Worm (Caenorhabditis elegans) whole organism, L4 larva: ENCODE results near the gene R08D7.5.

ENCODE experiments used
- F44E2.7 ChIP-seq: fragments of 200-800 bp; sonication (Bioruptor generic); IDR thresholded peaks from 2 replicates; pipeline ENCODE4 v2.1.2; 2022; ENCODE audit warnings: missing genetic modification characterization, missing compliant biosample characterization
- F49E8.2 ChIP-seq: sonication (generic microtip); optimal IDR thresholded peaks from 2 replicates; lab custom pipeline; 2016; ENCODE audit warnings: missing compliant biosample characterization, mild to moderate bottlenecking, missing genetic modification characterization, borderline replicate concordance
- T20F7.1 ChIP-seq: fragments of 200-800 bp; sonication (Bioruptor generic); optimal IDR thresholded peaks from 2 replicates; lab custom pipeline; 2018; ENCODE audit warnings: mild to moderate bottlenecking, missing genetic modification characterization, missing compliant biosample characterization
- Y5F2A.4 ChIP-seq: fragments of 200-800 bp; sonication (Bioruptor generic); optimal IDR thresholded peaks from 2 replicates; lab custom pipeline; 2018; ENCODE audit warnings: mild to moderate bottlenecking, missing genetic modification characterization, missing compliant biosample characterization
- Y75B8A.6 ChIP-seq: fragments of 200-800 bp; sonication (Bioruptor generic); IDR thresholded peaks from 2 replicates; pipeline ENCODE4 v1.3.6; 2022; ENCODE audit warnings: missing genetic modification reagents, missing genetic modification characterization, missing compliant biosample characterization
- ama-1 ChIP-seq: fragments of 150-350 bp; optimal IDR thresholded peaks from 2 replicates; lab custom pipeline; 2014; ENCODE audit warnings: inconsistent platforms, mixed read lengths
- arid-1 ChIP-seq: fragments of 200-800 bp; sonication (Bioruptor generic); conservative IDR thresholded peaks from 2 replicates; pipeline ENCODE4 v1.3.6; 2022; ENCODE audit warnings: missing genetic modification reagents, missing genetic modification characterization, missing compliant biosample characterization
- dpl-1 ChIP-seq: fragments of 150-350 bp; optimal IDR thresholded peaks from 2 replicates; lab custom pipeline; 2014; ENCODE audit warnings: missing biosample characterization, missing genetic modification reagents, missing genetic modification characterization
- lin-38 ChIP-seq: fragments of 200-800 bp; sonication (Bioruptor generic); IDR thresholded peaks from 2 replicates; pipeline ENCODE4 v1.3.6; 2022; ENCODE audit warnings: missing genetic modification reagents, missing genetic modification characterization, missing compliant biosample characterization
- nhr-10 ChIP-seq: fragments of 150-350 bp; optimal IDR thresholded peaks from 2 replicates; lab custom pipeline; 2014; ENCODE audit warnings: missing biosample characterization, missing genetic modification characterization
- nhr-77 ChIP-seq: fragments of 150-350 bp; optimal IDR thresholded peaks from 2 replicates; lab custom pipeline; 2014; ENCODE audit warnings: missing biosample characterization, missing genetic modification characterization
- unc-39 ChIP-seq: sonication (generic microtip); optimal IDR thresholded peaks from 2 replicates; lab custom pipeline; 2017; ENCODE audit warnings: missing biosample characterization, missing genetic modification characterization
- vab-7 ChIP-seq: fragments of 200-800 bp; sonication (Bioruptor generic); IDR thresholded peaks from 2 replicates; pipeline ENCODE4 v1.3.6; 2022; ENCODE audit warnings: missing genetic modification reagents, missing genetic modification characterization, missing compliant biosample characterization

- TF ChIP-seq unc-39 (no peak), ama-1 (lab: Kevin White, UChicago) (no peak), lin-38 (GFP tag; lab: Robert Waterston, UW) (no peak), arid-1 (GFP tag; lab: Robert Waterston, UW) (no peak), Y75B8A.6 (GFP tag; lab: Robert Waterston, UW) (no peak), F44E2.7 (GFP tag; lab: Robert Waterston, UW) (no peak), nhr-77 (tag; lab: Kevin White, UChicago) (no peak), nhr-10 (tag; lab: Kevin White, UChicago) (no peak), vab-7 (GFP tag; lab: Robert Waterston, UW) (no peak), Y5F2A.4 (GFP tag; lab: Kevin White, UChicago) (no peak), T20F7.1 (GFP tag; lab: Kevin White, UChicago) (no peak), dpl-1 (GFP tag; lab: Kevin White, UChicago) (no peak), F49E8.2 (tag; lab: Kevin White, UChicago) (no peak)
Measured at ce11 chrIII:8961993-8962392, 11.9 kb upstream of the R08D7.5 start, which contains the start of gene grl-25.
